Fruit fly (Drosophila melanogaster) whole organism, embryonic: ENCODE results near the gene Ugt37A3.

Experiments
- Abd-B ChIP-seq: fragments of 200-800 bp; sonication (Bioruptor generic); optimal IDR thresholded peaks from 2 replicates; lab custom pipeline; 2018; ENCODE audit warnings: missing biosample characterization, mild to moderate bottlenecking, missing genetic modification characterization, moderate library complexity
- Atf6 ChIP-seq: fragments of 200-800 bp; sonication (Bioruptor generic); IDR thresholded peaks from 2 replicates; pipeline ENCODE4 v1.3.6; 2022; ENCODE audit warnings: missing biosample characterization, missing genetic modification characterization
- Awh ChIP-seq: fragments of 200-800 bp; sonication (Bioruptor generic); IDR thresholded peaks from 2 replicates; pipeline ENCODE4, ENCODE4 v1.3.6; 2022; ENCODE audit warnings: missing biosample characterization, missing genetic modification characterization
- Blimp-1 ChIP-seq: fragments of 200-800 bp; sonication (Bioruptor generic); optimal IDR thresholded peaks from 3 replicates; lab custom pipeline; 2018; ENCODE audit warnings: missing biosample characterization, missing genetic modification characterization, mild to moderate bottlenecking, moderate library complexity, missing genetic modification reagents
- CG10147 ChIP-seq: fragments of 200-800 bp; sonication (Bioruptor generic); optimal IDR thresholded peaks from 2 replicates; lab custom pipeline; 2019; ENCODE audit warnings: missing biosample characterization, mild to moderate bottlenecking, missing genetic modification characterization, moderate library complexity
- CG10366 ChIP-seq: fragments of 200-800 bp; sonication (Bioruptor generic); IDR thresholded peaks from 2 replicates; pipeline ENCODE4 v1.3.6; 2022; ENCODE audit warnings: missing biosample characterization, missing genetic modification characterization
- CG12391 ChIP-seq: fragments of 200-800 bp; sonication (Bioruptor generic); optimal IDR thresholded peaks from 3 replicates; lab custom pipeline; 2018; ENCODE audit warnings: missing biosample characterization, mild to moderate bottlenecking, missing genetic modification characterization, moderate library complexity
- CG14014 ChIP-seq: fragments of 200-800 bp; sonication (Bioruptor generic); IDR thresholded peaks from 2 replicates; pipeline ENCODE4 v1.3.6; 2022; ENCODE audit warnings: missing biosample characterization, missing genetic modification characterization
- CG14441 ChIP-seq: fragments of 200-800 bp; sonication (Bioruptor generic); IDR thresholded peaks from 2 replicates; pipeline ENCODE4 v1.3.6; 2022; ENCODE audit warnings: missing biosample characterization, missing genetic modification characterization
- CG15073 ChIP-seq: fragments of 200-800 bp; sonication (Bioruptor generic); optimal IDR thresholded peaks from 2 replicates; lab custom pipeline; 2016; ENCODE audit warnings: missing biosample characterization, missing genetic modification characterization
- CG16863 ChIP-seq: fragments of 200-800 bp; sonication (Bioruptor generic); optimal IDR thresholded peaks from 3 replicates; lab custom pipeline; 2016; ENCODE audit warnings: missing biosample characterization, missing genetic modification characterization
- CG3407 ChIP-seq: fragments of 200-800 bp; sonication (Bioruptor generic); optimal IDR thresholded peaks from 2 replicates; lab custom pipeline; 2018; ENCODE audit warnings: missing biosample characterization, mild to moderate bottlenecking, missing genetic modification characterization
- CG4282 ChIP-seq: fragments of 200-800 bp; sonication (Bioruptor generic); optimal IDR thresholded peaks from 2 replicates; lab custom pipeline; 2016; ENCODE audit warnings: missing biosample characterization, missing genetic modification characterization
- CG4820 ChIP-seq: fragments of 200-800 bp; sonication (Bioruptor generic); optimal IDR thresholded peaks from 3 replicates; lab custom pipeline; 2016; ENCODE audit warnings: missing biosample characterization, missing genetic modification characterization
- CG7271 ChIP-seq: fragments of 200-800 bp; sonication (Bioruptor generic); optimal IDR thresholded peaks from 2 replicates; lab custom pipeline; 2018; ENCODE audit warnings: missing biosample characterization, mild to moderate bottlenecking, missing genetic modification characterization, moderate library complexity
- CG7372 ChIP-seq: fragments of 200-800 bp; sonication (Bioruptor generic); IDR thresholded peaks from 2 replicates; pipeline ENCODE4 v1.3.6; 2022; ENCODE audit warnings: missing biosample characterization, missing genetic modification characterization
- CG9215 ChIP-seq: fragments of 200-800 bp; sonication (Bioruptor generic); IDR thresholded peaks from 2 replicates; pipeline ENCODE4 v1.3.6; 2022; ENCODE audit warnings: missing biosample characterization, missing genetic modification characterization
- CG9876 ChIP-seq: fragments of 200-800 bp; sonication (Bioruptor generic); optimal IDR thresholded peaks from 2 replicates; lab custom pipeline; 2016; ENCODE audit warnings: missing biosample characterization, missing genetic modification characterization
- D ChIP-seq, 2 experiments: fragments of 200-800 bp in 1 of 2; fragments of >200 bp in 1 of 2; sonication (Bioruptor generic) in 1 of 2; optimal IDR thresholded peaks; 2 replicates in 1 of 2; 3 replicates in 1 of 2; lab custom pipeline; 2017; ENCODE audit warnings: mild to moderate bottlenecking in 1 of 2, missing biosample characterization in 1 of 2, missing genetic modification characterization in 1 of 2, missing genetic modification reagents in 1 of 2
- Dad ChIP-seq: fragments of 200-800 bp; sonication (Bioruptor generic); optimal IDR thresholded peaks from 3 replicates; lab custom pipeline; 2016; ENCODE audit warnings: missing biosample characterization, missing genetic modification characterization
- Dbx ChIP-seq: fragments of 200-800 bp; sonication (Bioruptor generic); IDR thresholded peaks from 3 replicates; pipeline ENCODE4 v1.3.6; 2022; ENCODE audit warnings: missing biosample characterization, missing genetic modification characterization
- Ets65A ChIP-seq: fragments of 200-800 bp; sonication (Bioruptor generic); peaks from one replicate; lab custom pipeline; 2016; ENCODE audit warnings: missing biosample characterization, missing genetic modification characterization
- Fer1 ChIP-seq: fragments of 200-800 bp; sonication (Bioruptor generic); optimal IDR thresholded peaks from 2 replicates; lab custom pipeline; 2017; ENCODE audit warnings: missing biosample characterization, mild to moderate bottlenecking, missing genetic modification characterization
- H15 ChIP-seq: fragments of 200-800 bp; sonication (Bioruptor generic); IDR thresholded peaks from 3 replicates; pipeline ENCODE4 v1.3.6; 2022; ENCODE audit warnings: missing biosample characterization, missing genetic modification characterization
- HLH3B ChIP-seq: fragments of 200-800 bp; sonication (Bioruptor generic); IDR thresholded peaks from 2 replicates; pipeline ENCODE4 v1.3.6; 2022; ENCODE audit warnings: missing biosample characterization, missing genetic modification characterization
- HmgD ChIP-seq: fragments of 200-800 bp; sonication (Bioruptor generic); optimal IDR thresholded peaks from 3 replicates; lab custom pipeline; 2016; ENCODE audit warnings: missing biosample characterization, missing genetic modification characterization
- Meics ChIP-seq: fragments of 200-800 bp; sonication (Bioruptor generic); optimal IDR thresholded peaks from 2 replicates; lab custom pipeline; 2017; ENCODE audit warnings: missing biosample characterization, mild to moderate bottlenecking, missing genetic modification characterization
- Mes4 ChIP-seq: fragments of 200-800 bp; sonication (Bioruptor generic); optimal IDR thresholded peaks from 2 replicates; lab custom pipeline; 2016; ENCODE audit warnings: missing biosample characterization, missing genetic modification characterization
- NFAT ChIP-seq: fragments of 200-800 bp; sonication (Bioruptor generic); IDR thresholded peaks from 2 replicates; pipeline ENCODE4 v1.3.6; 2022; ENCODE audit warnings: missing biosample characterization, missing genetic modification characterization
- Sry-β ChIP-seq: fragments of 200-800 bp; sonication (Bioruptor generic); optimal IDR thresholded peaks from 2 replicates; lab custom pipeline; 2018; ENCODE audit warnings: missing biosample characterization, mild to moderate bottlenecking, missing genetic modification characterization, moderate library complexity
- Ssrp ChIP-seq: fragments of 200-800 bp; sonication (Bioruptor generic); optimal IDR thresholded peaks from 2 replicates; lab custom pipeline; 2018; ENCODE audit warnings: missing biosample characterization, mild to moderate bottlenecking, missing genetic modification characterization, moderate library complexity
- Trl ChIP-seq, 3 experiments: fragments of >200 bp in 2 of 3; fragments of 200-800 bp in 1 of 3; sonication (Bioruptor generic) in 1 of 3; optimal IDR thresholded peaks; 2 replicates in 1 of 3; 3 replicates in 2 of 3; lab custom pipeline; 2016 to 2017; ENCODE audit warnings: missing biosample characterization in 1 of 3, missing genetic modification characterization in 1 of 3
- amos ChIP-seq: fragments of 200-800 bp; sonication (Bioruptor generic); IDR thresholded peaks from 2 replicates; pipeline ENCODE4 v1.3.6; 2022; ENCODE audit warnings: missing biosample characterization, missing genetic modification characterization; ENCODE audit not compliant: partially characterized antibody
- chinmo ChIP-seq: fragments of 200-800 bp; sonication (Bioruptor generic); IDR thresholded peaks from 4 replicates; pipeline ENCODE4 v1.3.6; 2022; ENCODE audit warnings: missing biosample characterization, missing genetic modification characterization; ENCODE audit not compliant: partially characterized antibody
- chm ChIP-seq: fragments of 200-800 bp; sonication (Bioruptor generic); IDR thresholded peaks from 2 replicates; pipeline ENCODE4 v1.3.6; 2022; ENCODE audit warnings: missing biosample characterization, missing genetic modification characterization
- corto ChIP-seq: fragments of 200-800 bp; sonication (Bioruptor generic); optimal IDR thresholded peaks from 2 replicates; lab custom pipeline; 2016; ENCODE audit warnings: missing biosample characterization, mild to moderate bottlenecking, missing genetic modification characterization, moderate library complexity
- disco-r ChIP-seq: fragments of 200-800 bp; sonication (Bioruptor generic); optimal IDR thresholded peaks from 2 replicates; lab custom pipeline; 2016; ENCODE audit warnings: missing biosample characterization, missing genetic modification characterization
- dm ChIP-seq: fragments of 200-800 bp; sonication (Bioruptor generic); optimal IDR thresholded peaks from 3 replicates; lab custom pipeline; 2016; ENCODE audit warnings: missing biosample characterization, missing genetic modification characterization
- kni ChIP-seq: fragments of 200-800 bp; sonication (Bioruptor generic); optimal IDR thresholded peaks from 3 replicates; lab custom pipeline; 2017; ENCODE audit warnings: mild to moderate bottlenecking, missing biosample characterization, missing genetic modification reagents, missing genetic modification characterization
- pros ChIP-seq: fragments of 200-800 bp; sonication (Bioruptor generic); optimal IDR thresholded peaks from 3 replicates; lab custom pipeline; 2019; ENCODE audit warnings: missing biosample characterization, mild to moderate bottlenecking, missing genetic modification characterization, moderate library complexity
- psq ChIP-seq: fragments of 200-800 bp; sonication (Bioruptor generic); optimal IDR thresholded peaks from 2 replicates; lab custom pipeline; 2017; ENCODE audit warnings: missing biosample characterization, missing genetic modification characterization
- pum ChIP-seq: fragments of 200-800 bp; sonication (Bioruptor generic); optimal IDR thresholded peaks from 2 replicates; lab custom pipeline; 2016; ENCODE audit warnings: missing biosample characterization, missing genetic modification characterization
- ranshi ChIP-seq: fragments of 200-800 bp; sonication (Bioruptor generic); IDR thresholded peaks from 2 replicates; pipeline ENCODE4 v1.3.6; 2022; ENCODE audit warnings: missing biosample characterization, missing genetic modification characterization
- ro ChIP-seq: fragments of 200-800 bp; sonication (Bioruptor generic); IDR thresholded peaks from 2 replicates; pipeline ENCODE4 v1.3.6; 2022; ENCODE audit warnings: missing biosample characterization, missing genetic modification characterization
- row ChIP-seq: fragments of 200-800 bp; sonication (Bioruptor generic); IDR thresholded peaks from 3 replicates; pipeline ENCODE4 v1.3.6; 2022; ENCODE audit warnings: missing biosample characterization, missing genetic modification characterization
- run ChIP-seq: fragments of 200-800 bp; sonication (Bioruptor generic); optimal IDR thresholded peaks from 3 replicates; lab custom pipeline; 2018; ENCODE audit warnings: missing biosample characterization, mild to moderate bottlenecking, missing genetic modification characterization
- tgo ChIP-seq: fragments of 200-800 bp; sonication (Bioruptor generic); IDR thresholded peaks from 3 replicates; pipeline ENCODE4 v1.3.6; 2022; ENCODE audit warnings: missing biosample characterization, missing genetic modification characterization
- trem ChIP-seq: fragments of 200-800 bp; optimal IDR thresholded peaks from 3 replicates; lab custom pipeline; 2019; ENCODE audit warnings: missing biosample characterization, mild to moderate bottlenecking, missing genetic modification characterization, moderate library complexity
- unpg ChIP-seq: fragments of 200-800 bp; sonication (Bioruptor generic); optimal IDR thresholded peaks from 3 replicates; lab custom pipeline; 2018; ENCODE audit warnings: missing biosample characterization, mild to moderate bottlenecking, missing genetic modification characterization, moderate library complexity
- zfh1 ChIP-seq: fragments of 200-800 bp; sonication (Bioruptor generic); IDR thresholded peaks from 3 replicates; pipeline ENCODE4 v1.3.6; 2022; ENCODE audit warnings: missing biosample characterization, missing genetic modification characterization

Gene Ugt37A3

DNA sequence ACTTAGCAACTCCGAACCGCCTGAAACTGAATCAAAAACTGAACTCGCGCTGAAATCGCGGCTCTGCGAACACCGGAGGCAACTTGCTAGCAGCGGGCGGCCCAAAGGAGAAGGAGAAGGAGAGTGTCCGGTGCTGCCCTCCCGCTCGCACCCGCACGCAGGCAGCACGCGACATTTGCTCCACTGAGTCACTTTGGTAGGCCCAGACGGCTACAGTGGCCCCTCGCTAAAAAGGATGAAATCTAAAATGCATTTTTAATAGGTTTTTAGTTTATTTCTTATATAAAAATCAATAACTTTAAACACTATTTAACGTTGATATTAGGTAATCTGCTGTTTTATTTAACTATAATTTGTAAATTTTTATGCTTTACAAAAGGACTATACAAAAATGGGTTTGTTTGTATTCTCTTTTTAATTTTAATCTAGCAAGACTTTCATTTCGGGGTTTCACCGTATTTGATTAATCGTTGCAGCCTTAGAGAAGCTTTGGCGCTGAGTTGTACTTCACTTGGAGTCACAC lies 21.0 kb downstream of the Ugt37A3 start, which contains the start of gene Men (continued):
- TF ChIP-seq corto (GFP tag; lab: Kevin White, UChicago): no peak
- TF ChIP-seq Dbx (GFP tag; lab: Robert Waterston, UW): no peak
- no peak for TF ChIP-seq CG7271 (tag; lab: Kevin White, UChicago)
- no peak for TF ChIP-seq CG15073
- peak; percentile 66 for TF ChIP-seq HLH3B
- TF ChIP-seq CG9876 (GFP tag; lab: Kevin White, UChicago): no peak
- TF ChIP-seq CG4820 (GFP tag; lab: Kevin White, UChicago): peak; percentile 40
- no peak for TF ChIP-seq amos (GFP tag; lab: Robert Waterston, UW)
- TF ChIP-seq CG12391: peak; percentile 61
- TF ChIP-seq Blimp-1: peak; percentile 61
- peak; percentile 63 for TF ChIP-seq CG14441
- peak; percentile 54 for TF ChIP-seq CG10366 (GFP tag; lab: Robert Waterston, UW)
- TF ChIP-seq ro (GFP tag; lab: Robert Waterston, UW): peak; percentile 19; the same call in 1 of the 2 replicates
- no peak for TF ChIP-seq pum (GFP tag; lab: Kevin White, UChicago)
- TF ChIP-seq run (tag; lab: Kevin White, UChicago): peak; percentile 31
- peak; percentile 53 for TF ChIP-seq CG10147 (GFP tag; lab: Kevin White, UChicago)
- TF ChIP-seq zfh1: 0 out of 3 replicates have a peak, but pooled peaks have one; percentile 42
- TF ChIP-seq Ets65A (GFP tag; lab: Kevin White, UChicago): no peak
- TF ChIP-seq CG16863 (GFP tag; lab: Kevin White, UChicago): no peak
- TF ChIP-seq row (GFP tag; lab: Robert Waterston, UW): peak; percentile 70
- no peak; the same call in 1 of the 2 replicates for TF ChIP-seq Atf6 (GFP tag; lab: Robert Waterston, UW)
- peak; percentile 37; the same call in 1 of the 2 replicates for TF ChIP-seq NFAT
- no peak for TF ChIP-seq kni
- TF ChIP-seq Meics (GFP tag; lab: Kevin White, UChicago): peak; percentile 63
- TF ChIP-seq dm (GFP tag; lab: Kevin White, UChicago): no peak
- TF ChIP-seq trem (tag; lab: Kevin White, UChicago): peak; percentile 11
- TF ChIP-seq CG4282: no peak
- no peak for TF ChIP-seq H15
- TF ChIP-seq Mes4 (GFP tag; lab: Kevin White, UChicago): no peak
- peak; percentile 63; the same call in 2 of the 3 replicates for TF ChIP-seq tgo (GFP tag; lab: Robert Waterston, UW)
- no peak for TF ChIP-seq disco-r (GFP tag; lab: Kevin White, UChicago)
- peak; percentile 59 for TF ChIP-seq CG7372
- no peak for TF ChIP-seq Sry-β (GFP tag; lab: Kevin White, UChicago)
- no peak for TF ChIP-seq Dad (GFP tag; lab: Kevin White, UChicago)
- TF ChIP-seq Abd-B (GFP tag; lab: Kevin White, UChicago): peak; percentile 17
- TF ChIP-seq pros: no peak
- no peak for TF ChIP-seq chinmo (GFP tag; lab: Robert Waterston, UW)
- TF ChIP-seq Awh (GFP tag; lab: Robert Waterston, UW): 0 out of 2 replicates have a peak, but pooled peaks have one; percentile 43
- TF ChIP-seq Fer1 (GFP tag; lab: Kevin White, UChicago): peak; percentile 76
- peak; percentile 65 for TF ChIP-seq ranshi (GFP tag; lab: Robert Waterston, UW)
- peak; percentile 59; the same call in 1 of the 2 replicates for TF ChIP-seq CG14014
- TF ChIP-seq HmgD (GFP tag; lab: Kevin White, UChicago): no peak
- TF ChIP-seq psq (GFP tag; lab: Kevin White, UChicago): no peak
- TF ChIP-seq unpg: peak; percentile 75
- no peak for TF ChIP-seq Trl (optimal IDR thresholded peaks at IDR 0.05; lab: Kevin White, UChicago)
- no peak for TF ChIP-seq Trl (GFP tag; optimal IDR thresholded peaks at IDR 0.05; lab: Kevin White, UChicago)
- peak; percentile 69 for TF ChIP-seq Ssrp (tag; lab: Kevin White, UChicago)
- TF ChIP-seq D (optimal IDR thresholded peaks at IDR 0.05; lab: Kevin White, UChicago): no peak
- TF ChIP-seq D (GFP tag; optimal IDR thresholded peaks at IDR 0.05; lab: Kevin White, UChicago): peak; percentile 34
- peak; percentile 52 for TF ChIP-seq CG9215 (GFP tag; lab: Robert Waterston, UW)
- 0 out of 2 replicates have a peak, but pooled peaks have one; percentile 11 for TF ChIP-seq chm (GFP tag; lab: Robert Waterston, UW)
- peak; percentile 37 for TF ChIP-seq CG3407 (GFP tag; lab: Kevin White, UChicago)
